Worm (Caenorhabditis elegans) whole organism, L1 larva: ENCODE results near the gene F39G3.2.

Experiments used
- Y116A8C.19 ChIP-seq: sonication (generic microtip); optimal IDR thresholded peaks from 2 replicates; lab custom pipeline; 2016; ENCODE audit warnings: missing compliant biosample characterization, missing genetic modification characterization, borderline replicate concordance
- aha-1 ChIP-seq: fragments of 150-350 bp; optimal IDR thresholded peaks from 2 replicates; lab custom pipeline; 2014; ENCODE audit warnings: missing biosample characterization, missing genetic modification characterization
- lin-13 ChIP-seq: fragments of 150-350 bp; optimal IDR thresholded peaks from 2 replicates; lab custom pipeline; 2014; ENCODE audit warnings: missing biosample characterization, missing genetic modification reagents, missing genetic modification characterization
- lin-35 ChIP-seq, 2 experiments: fragments of 150-350 bp; optimal IDR thresholded peaks; 2 replicates each; lab custom pipeline; 2014; ENCODE audit warnings: missing biosample characterization in 2 of 2, missing genetic modification characterization in 2 of 2, missing genetic modification reagents in 2 of 2
- lsy-2 ChIP-seq, 2 experiments: fragments of 150-350 bp; optimal IDR thresholded peaks; 2 replicates each; lab custom pipeline; 2014; ENCODE audit warnings: missing biosample characterization in 2 of 2, missing genetic modification characterization in 2 of 2
- nhr-12 ChIP-seq: sonication (generic microtip); optimal IDR thresholded peaks from 2 replicates; lab custom pipeline; 2017; ENCODE audit warnings: missing biosample characterization, missing genetic modification characterization
- nhr-237 ChIP-seq: fragments of 150-350 bp; optimal IDR thresholded peaks from 2 replicates; lab custom pipeline; 2014; ENCODE audit warnings: missing biosample characterization, missing genetic modification characterization
- nhr-77 ChIP-seq: fragments of 150-350 bp; optimal IDR thresholded peaks from 2 replicates; lab custom pipeline; 2014; ENCODE audit warnings: missing biosample characterization, missing genetic modification characterization
- snu-23 ChIP-seq: sonication (generic microtip); optimal IDR thresholded peaks from 2 replicates; lab custom pipeline; 2016; ENCODE audit warnings: missing genetic modification characterization, missing compliant biosample characterization

DNA sequence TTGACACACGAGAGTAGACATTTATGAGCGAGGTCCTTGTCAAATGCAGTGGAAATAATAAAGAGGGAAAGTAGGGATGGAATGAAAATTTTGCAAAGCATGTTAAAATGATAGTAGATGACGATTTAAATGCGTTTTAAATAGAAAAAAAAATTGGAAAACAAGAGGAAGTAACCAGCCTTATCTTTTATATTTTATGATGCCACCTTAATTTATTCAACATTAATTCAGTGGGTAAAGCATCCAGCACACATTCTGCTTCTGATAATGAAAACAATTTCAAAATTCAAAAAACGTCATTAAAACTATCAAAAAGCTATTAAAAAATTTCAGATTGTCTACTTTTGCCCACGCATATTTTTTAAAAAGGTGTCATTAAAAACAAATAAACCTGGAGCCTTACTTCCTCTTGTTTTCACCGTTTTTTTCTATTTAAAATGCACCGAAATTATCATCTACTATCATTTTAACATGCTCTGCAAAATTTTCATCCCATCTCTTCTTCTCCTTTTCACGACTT, 47.8 kb downstream of the F39G3.2 start, which contains the start of the genes Y60C6A.2 and Y60C6A.3:
- no peak for TF ChIP-seq Y116A8C.19
- no peak for TF ChIP-seq snu-23 (GFP tag; lab: Kevin White, UChicago)
- no peak for TF ChIP-seq lsy-2 (tag; optimal IDR thresholded peaks at IDR 0.05; lab: Kevin White, UChicago)
- no peak for TF ChIP-seq nhr-77 (tag; lab: Kevin White, UChicago)
- TF ChIP-seq lin-13 = no peak
- no peak for TF ChIP-seq lin-35 (GFP tag; optimal IDR thresholded peaks at IDR 0.05; lab: Kevin White, UChicago)
- TF ChIP-seq nhr-12 (tag; lab: Kevin White, UChicago) = no peak
- no peak for TF ChIP-seq nhr-237
- TF ChIP-seq aha-1 (tag; lab: Kevin White, UChicago) = no peak
